Worm (Caenorhabditis elegans) whole organism, mixed stage, embryonic: ENCODE results near the gene ras-2.

ENCODE experiments used
- M03D4.4 ChIP-seq: sonication (generic microtip); optimal IDR thresholded peaks from 2 replicates; lab custom pipeline; 2017; ENCODE audit warnings: mild to moderate bottlenecking, missing genetic modification characterization, missing compliant biosample characterization
- bed-3 ChIP-seq: fragments of 200-800 bp; sonication (Bioruptor generic); optimal IDR thresholded peaks from 3 replicates; lab custom pipeline; 2018; ENCODE audit warnings: mild to moderate bottlenecking, missing genetic modification characterization, moderate library complexity, missing compliant biosample characterization
- blmp-1 ChIP-seq: fragments of 150-350 bp; optimal IDR thresholded peaks from 2 replicates; lab custom pipeline; 2014; ENCODE audit warnings: missing biosample characterization, missing genetic modification characterization
- ceh-43 ChIP-seq: fragments of 200-800 bp; sonication (Bioruptor generic); optimal IDR thresholded peaks from 2 replicates; lab custom pipeline; 2018; ENCODE audit warnings: mild to moderate bottlenecking, missing genetic modification characterization, moderate library complexity, missing compliant biosample characterization
- ceh-83 ChIP-seq: fragments of 200-800 bp; sonication (Bioruptor generic); optimal IDR thresholded peaks from 2 replicates; lab custom pipeline; 2018; ENCODE audit warnings: mild to moderate bottlenecking, missing genetic modification characterization, missing compliant biosample characterization
- ces-1 ChIP-seq: fragments of 150-350 bp; optimal IDR thresholded peaks from 2 replicates; lab custom pipeline; 2014; ENCODE audit warnings: missing biosample characterization, missing genetic modification reagents, missing genetic modification characterization
- cnd-1 ChIP-seq: fragments of 200-800 bp; sonication (Bioruptor generic); optimal IDR thresholded peaks from 2 replicates; lab custom pipeline; 2018; ENCODE audit warnings: mild to moderate bottlenecking, missing genetic modification characterization, missing compliant biosample characterization
- drap-1 ChIP-seq: fragments of 200-800 bp; sonication (Bioruptor generic); optimal IDR thresholded peaks from 3 replicates; lab custom pipeline; 2018; ENCODE audit warnings: mild to moderate bottlenecking, missing genetic modification characterization, missing compliant biosample characterization
- elt-3 ChIP-seq: fragments of 150-350 bp; optimal IDR thresholded peaks from 2 replicates; lab custom pipeline; 2014; ENCODE audit warnings: missing biosample characterization, missing genetic modification characterization
- flh-1 ChIP-seq: fragments of 200-800 bp; sonication (Bioruptor generic); optimal IDR thresholded peaks from 2 replicates; lab custom pipeline; 2018; ENCODE audit warnings: mild to moderate bottlenecking, missing genetic modification characterization, moderate library complexity, missing compliant biosample characterization
- ham-2 ChIP-seq: fragments of 200-800 bp; sonication (Bioruptor generic); optimal IDR thresholded peaks from 2 replicates; lab custom pipeline; 2018; ENCODE audit warnings: mild to moderate bottlenecking, missing genetic modification characterization, missing compliant biosample characterization
- hlh-1 ChIP-seq: fragments of 150-350 bp; optimal IDR thresholded peaks from 2 replicates; lab custom pipeline; 2014; ENCODE audit warnings: missing biosample characterization, missing genetic modification reagents, missing genetic modification characterization
- lin-13 ChIP-seq: fragments of 150-350 bp; optimal IDR thresholded peaks from 2 replicates; lab custom pipeline; 2014; ENCODE audit warnings: missing biosample characterization, missing genetic modification characterization
- lin-32 ChIP-seq: fragments of 200-800 bp; sonication (Bioruptor generic); optimal IDR thresholded peaks from 2 replicates; lab custom pipeline; 2018; ENCODE audit warnings: mild to moderate bottlenecking, missing genetic modification characterization, missing compliant biosample characterization
- lsy-2 ChIP-seq: fragments of 150-350 bp; optimal IDR thresholded peaks from 2 replicates; lab custom pipeline; 2014; ENCODE audit warnings: missing biosample characterization, missing genetic modification characterization
- mab-5 ChIP-seq: fragments of 150-350 bp; optimal IDR thresholded peaks from 2 replicates; lab custom pipeline; 2014; ENCODE audit warnings: missing biosample characterization, missing genetic modification characterization
- mls-2 ChIP-seq: sonication (generic microtip); optimal IDR thresholded peaks from 2 replicates; lab custom pipeline; 2016; ENCODE audit warnings: mild to moderate bottlenecking, missing genetic modification characterization, moderate library complexity, missing compliant biosample characterization
- nhr-12 ChIP-seq: fragments of 150-350 bp; optimal IDR thresholded peaks from 2 replicates; lab custom pipeline; 2014; ENCODE audit warnings: missing biosample characterization, missing genetic modification characterization
- nhr-2 ChIP-seq: fragments of 150-350 bp; optimal IDR thresholded peaks from 2 replicates; lab custom pipeline; 2014; ENCODE audit warnings: missing biosample characterization, missing genetic modification characterization
- nhr-237 ChIP-seq: fragments of 150-350 bp; optimal IDR thresholded peaks from 2 replicates; lab custom pipeline; 2014; ENCODE audit warnings: missing biosample characterization, missing genetic modification characterization
- nhr-28 ChIP-seq: fragments of 150-350 bp; optimal IDR thresholded peaks from 2 replicates; lab custom pipeline; 2014; ENCODE audit warnings: missing biosample characterization, missing genetic modification characterization
- nhr-76 ChIP-seq: sonication (generic microtip); optimal IDR thresholded peaks from 2 replicates; lab custom pipeline; 2017; ENCODE audit warnings: missing biosample characterization, missing genetic modification characterization
- pha-4 ChIP-seq: fragments of 150-350 bp; optimal IDR thresholded peaks from 2 replicates; lab custom pipeline; 2018; ENCODE audit warnings: missing biosample characterization, missing genetic modification reagents, missing genetic modification characterization
- sem-2 ChIP-seq: fragments of 200-800 bp; sonication (Bioruptor generic); optimal IDR thresholded peaks from 2 replicates; lab custom pipeline; 2018; ENCODE audit warnings: mild to moderate bottlenecking, missing genetic modification characterization, missing compliant biosample characterization
- snpc-4 ChIP-seq: fragments of 150-350 bp; optimal IDR thresholded peaks from 2 replicates; lab custom pipeline; 2014; ENCODE audit warnings: missing biosample characterization, missing genetic modification characterization
- sptf-1 ChIP-seq: sonication (generic microtip); optimal IDR thresholded peaks from 2 replicates; lab custom pipeline; 2017; ENCODE audit warnings: mild to moderate bottlenecking, missing genetic modification characterization, moderate library complexity, missing compliant biosample characterization
- tbx-8 ChIP-seq: fragments of 200-800 bp; sonication (Bioruptor generic); optimal IDR thresholded peaks from 2 replicates; lab custom pipeline; 2018; ENCODE audit warnings: mild to moderate bottlenecking, missing genetic modification characterization, moderate library complexity, missing compliant biosample characterization
- unc-120 ChIP-seq: sonication (generic microtip); optimal IDR thresholded peaks from 2 replicates; lab custom pipeline; 2017; ENCODE audit warnings: missing genetic modification characterization, missing compliant biosample characterization; ENCODE audit not compliant: poor library complexity, severe bottlenecking
- unc-39 ChIP-seq: fragments of 150-350 bp; optimal IDR thresholded peaks from 2 replicates; lab custom pipeline; 2014; ENCODE audit warnings: missing biosample characterization, missing genetic modification characterization
- unc-62 ChIP-seq: fragments of 150-350 bp; optimal IDR thresholded peaks from 2 replicates; lab custom pipeline; 2014; ENCODE audit warnings: missing biosample characterization, missing genetic modification reagents, missing genetic modification characterization
- zip-8 ChIP-seq: fragments of 150-350 bp; optimal IDR thresholded peaks from 2 replicates; lab custom pipeline; 2014; ENCODE audit warnings: missing biosample characterization, missing genetic modification characterization
- ztf-11 ChIP-seq: fragments of 150-350 bp; optimal IDR thresholded peaks from 2 replicates; lab custom pipeline; 2014; ENCODE audit warnings: missing biosample characterization, missing genetic modification characterization

The ras-2 gene

DNA sequence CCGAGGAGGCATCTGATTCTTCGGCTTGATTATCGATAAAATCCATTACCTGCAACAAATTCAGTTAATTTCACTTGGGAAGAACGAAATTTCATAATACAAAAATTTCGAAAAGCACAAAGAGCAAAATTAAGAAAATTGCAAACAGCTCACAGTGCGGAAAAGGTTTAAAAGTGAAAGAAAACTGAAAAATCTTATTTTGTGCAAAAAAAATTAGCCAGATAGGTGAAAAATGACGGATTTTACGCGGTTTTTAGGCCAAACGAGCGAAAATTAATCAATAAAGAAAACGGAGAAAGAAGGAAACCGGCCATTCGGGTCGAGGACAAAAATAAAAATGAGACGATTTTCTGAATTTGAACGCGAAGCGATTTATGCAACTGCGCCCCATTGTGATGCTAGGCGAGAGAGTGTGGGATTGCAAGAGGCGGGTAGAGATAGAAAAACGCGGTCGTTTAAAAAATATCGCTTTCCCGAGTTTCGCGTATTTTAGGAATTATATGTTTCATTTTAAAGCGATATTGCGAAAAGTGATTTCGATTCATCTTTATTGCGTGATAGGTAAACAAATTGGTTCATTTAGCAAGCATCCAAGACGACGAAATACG is 19.2 kb downstream of the ras-2 start, which contains the start of gene emb-5:
TSS of gene emb-5 (minus strand) at position 51 of the 608 bp plus-strand sequence.
- TF ChIP-seq elt-3 (tag; lab: Kevin White, UChicago): no peak
- no peak for TF ChIP-seq nhr-2 (tag; lab: Kevin White, UChicago)
- no peak for TF ChIP-seq bed-3 (GFP tag; lab: Kevin White, UChicago)
- TF ChIP-seq ceh-83: no peak
- no peak for TF ChIP-seq ztf-11 (tag; lab: Kevin White, UChicago)
- peak; percentile 81 for TF ChIP-seq lin-13 (tag; lab: Kevin White, UChicago)
- peak; percentile 12 for TF ChIP-seq drap-1 (GFP tag; lab: Kevin White, UChicago)
- no peak for TF ChIP-seq cnd-1 (tag; lab: Kevin White, UChicago)
- no peak for TF ChIP-seq nhr-28 (tag; lab: Kevin White, UChicago)
- no peak for TF ChIP-seq M03D4.4
- no peak for TF ChIP-seq unc-62 (GFP tag; lab: Kevin White, UChicago)
- TF ChIP-seq nhr-237: peak; percentile 44
- TF ChIP-seq sptf-1 (tag; lab: Kevin White, UChicago): no peak
- TF ChIP-seq ceh-43 (GFP tag; lab: Kevin White, UChicago): no peak
- no peak for TF ChIP-seq unc-120
- TF ChIP-seq lin-32 (GFP tag; lab: Kevin White, UChicago): no peak
- peak; percentile 42 for TF ChIP-seq pha-4 (tag; lab: Kevin White, UChicago)
- peak; percentile 16 for TF ChIP-seq ham-2 (GFP tag; lab: Kevin White, UChicago)
- TF ChIP-seq unc-39 (tag; lab: Kevin White, UChicago): no peak
- TF ChIP-seq mls-2 (tag; lab: Kevin White, UChicago): no peak
- no peak for TF ChIP-seq mab-5 (tag; lab: Kevin White, UChicago)
- TF ChIP-seq, all 35 proteins: peak for 5

- no peak for TF ChIP-seq hlh-1
- no peak for TF ChIP-seq unc-39 (tag; lab: Kevin White, UChicago)
- TF ChIP-seq nhr-76 (tag; lab: Kevin White, UChicago): no peak
- no peak for TF ChIP-seq ztf-11 (tag; lab: Kevin White, UChicago)
- TF ChIP-seq nhr-28 (tag; lab: Kevin White, UChicago): no peak
- no peak for TF ChIP-seq flh-1 (GFP tag; lab: Kevin White, UChicago)
- TF ChIP-seq snpc-4 (tag; lab: Kevin White, UChicago): no peak
- no peak for TF ChIP-seq ceh-43 (GFP tag; lab: Kevin White, UChicago)
- TF ChIP-seq lin-13 (tag; lab: Kevin White, UChicago): no peak
- no peak for TF ChIP-seq lsy-2
- no peak for TF ChIP-seq ham-2 (GFP tag; lab: Kevin White, UChicago)
- no peak for TF ChIP-seq ceh-83
- no peak for TF ChIP-seq mls-2 (tag; lab: Kevin White, UChicago)
- no peak for TF ChIP-seq sem-2 (GFP tag; lab: Kevin White, UChicago)
- no peak for TF ChIP-seq nhr-12 (tag; lab: Kevin White, UChicago)
- TF ChIP-seq lin-32 (GFP tag; lab: Kevin White, UChicago): no peak
- TF ChIP-seq cnd-1 (tag; lab: Kevin White, UChicago): no peak
- TF ChIP-seq tbx-8: no peak
- TF ChIP-seq, all 35 proteins: peak for 0
Measured at ce11 chrIII:4715088-4715487, 24.8 kb downstream of the ras-2 start, which contains the start of gene him-18. him-18 (minus strand) TSS chrIII:4715188.

DNA sequence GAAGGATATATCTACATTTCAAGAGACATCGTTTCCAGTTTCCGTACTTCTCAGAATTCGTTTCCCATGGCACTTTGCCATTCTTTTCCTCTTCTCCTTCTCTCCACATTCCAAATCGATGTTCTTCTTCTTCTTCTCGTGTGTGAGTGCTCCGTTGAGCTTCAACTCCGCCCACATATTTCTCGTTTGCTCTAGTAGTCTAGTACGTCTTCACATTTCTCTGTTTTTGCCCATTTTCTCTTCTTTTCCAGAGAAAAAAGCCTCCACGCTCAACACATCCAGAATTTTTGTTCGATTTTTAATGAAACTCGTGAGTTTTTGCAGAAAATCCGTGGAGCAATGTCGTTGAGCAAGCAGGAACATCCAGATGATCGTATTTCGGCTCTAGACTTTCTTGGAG is 31.0 kb downstream of the ras-2 start, which contains the start of gene T04A8.18:
TSS of gene T04A8.18 (plus strand) at position 301 of the 400 bp plus-strand sequence.
- TF ChIP-seq nhr-237: no peak
- TF ChIP-seq blmp-1: no peak
- no peak for TF ChIP-seq cnd-1 (tag; lab: Kevin White, UChicago)
- TF ChIP-seq, all 35 proteins: peak for 0

DNA sequence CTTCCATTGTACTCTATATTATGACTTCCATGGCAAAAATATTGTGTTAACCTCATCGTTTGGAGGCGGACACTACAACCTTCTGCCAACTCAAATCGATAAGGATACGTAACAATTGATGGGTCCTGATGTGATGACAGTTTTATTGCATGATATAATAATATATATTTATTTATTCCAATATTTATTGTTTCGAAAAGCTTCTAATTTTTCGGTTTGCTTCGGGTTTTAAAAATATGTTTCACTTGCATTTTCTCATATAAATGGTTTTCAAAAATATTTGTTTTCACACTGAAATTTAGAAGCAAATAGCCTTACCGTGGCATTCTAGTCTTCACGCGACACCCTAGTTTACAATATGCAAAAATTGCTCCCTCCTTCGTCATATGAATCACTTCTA is 33.2 kb downstream of the ras-2 start, which contains the start of gene T04A8.13:
TSS of gene T04A8.13 (plus strand) at position 301 of the 400 bp plus-strand sequence.
- TF ChIP-seq lin-13 (tag; lab: Kevin White, UChicago) (no peak), zip-8 (tag; lab: Kevin White, UChicago) (no peak), ces-1 (GFP tag; lab: Kevin White, UChicago) (no peak), lin-32 (GFP tag; lab: Kevin White, UChicago) (no peak), unc-39 (tag; lab: Kevin White, UChicago) (no peak), elt-3 (tag; lab: Kevin White, UChicago) (no peak), tbx-8 (no peak), drap-1 (GFP tag; lab: Kevin White, UChicago) (no peak)
